Worm (Caenorhabditis elegans) whole organism, late embryonic: ENCODE measurements around the gene clec-156.

ENCODE experiments used
- C38D4.7 ChIP-seq: fragments of 200-800 bp; sonication (Bioruptor generic); optimal IDR thresholded peaks from 2 replicates; lab custom pipeline; 2018; ENCODE audit warnings: mild to moderate bottlenecking, missing genetic modification characterization, moderate library complexity, missing compliant biosample characterization
- K09A11.1 ChIP-seq: sonication (generic microtip); optimal IDR thresholded peaks from 2 replicates; lab custom pipeline; 2017; ENCODE audit warnings: antibody characterized with exemption, mild to moderate bottlenecking, missing genetic modification characterization, missing compliant biosample characterization; ENCODE audit not compliant: insufficient read depth
- Y22D7AL.16 ChIP-seq: sonication (generic microtip); optimal IDR thresholded peaks from 2 replicates; lab custom pipeline; 2016; ENCODE audit warnings: missing genetic modification characterization, missing compliant biosample characterization
- ahr-1 ChIP-seq: sonication (generic microtip); optimal IDR thresholded peaks from 2 replicates; lab custom pipeline; 2016; ENCODE audit warnings: missing genetic modification characterization, missing compliant biosample characterization
- ama-1 ChIP-seq: fragments of 150-350 bp; optimal IDR thresholded peaks from 2 replicates; lab custom pipeline; 2014
- ceh-14 ChIP-seq: sonication (generic microtip); optimal IDR thresholded peaks from 2 replicates; lab custom pipeline; 2016; ENCODE audit warnings: missing genotype, missing genetic modification characterization, missing compliant biosample characterization
- ceh-18 ChIP-seq: sonication (generic microtip); optimal IDR thresholded peaks from 2 replicates; lab custom pipeline; 2016; ENCODE audit warnings: missing genetic modification characterization, missing compliant biosample characterization
- ceh-19 ChIP-seq: fragments of 200-800 bp; sonication (Bioruptor generic); optimal IDR thresholded peaks from 2 replicates; lab custom pipeline; 2018; ENCODE audit warnings: mild to moderate bottlenecking, missing genetic modification characterization, missing compliant biosample characterization
- ceh-2 ChIP-seq: sonication (generic microtip); optimal IDR thresholded peaks from 2 replicates; lab custom pipeline; 2016; ENCODE audit warnings: missing genotype, missing genetic modification characterization, missing compliant biosample characterization
- ceh-22 ChIP-seq: sonication (generic microtip); optimal IDR thresholded peaks from 2 replicates; lab custom pipeline; 2017; ENCODE audit warnings: missing biosample characterization, missing genetic modification characterization
- ceh-31 ChIP-seq: sonication (generic microtip); optimal IDR thresholded peaks from 2 replicates; lab custom pipeline; 2016; ENCODE audit warnings: missing genetic modification characterization, missing compliant biosample characterization
- ceh-34 ChIP-seq: sonication (generic microtip); optimal IDR thresholded peaks from 2 replicates; lab custom pipeline; 2016; ENCODE audit warnings: mild to moderate bottlenecking, missing genetic modification characterization, missing compliant biosample characterization
- ceh-48 ChIP-seq: sonication (generic microtip); optimal IDR thresholded peaks from 2 replicates; lab custom pipeline; 2016; ENCODE audit warnings: missing genetic modification characterization, inconsistent platforms, missing compliant biosample characterization
- ceh-6 ChIP-seq: fragments of 200-800 bp; sonication (Bioruptor generic); optimal IDR thresholded peaks from 2 replicates; lab custom pipeline; 2018; ENCODE audit warnings: mild to moderate bottlenecking, missing genetic modification characterization, missing compliant biosample characterization
- ceh-9 ChIP-seq: sonication (generic microtip); optimal IDR thresholded peaks from 2 replicates; lab custom pipeline; 2016; ENCODE audit warnings: mild to moderate bottlenecking, missing genetic modification characterization, inconsistent platforms, missing compliant biosample characterization
- che-1 ChIP-seq: sonication (generic microtip); optimal IDR thresholded peaks from 2 replicates; lab custom pipeline; 2016; ENCODE audit warnings: mild to moderate bottlenecking, missing genetic modification characterization, missing compliant biosample characterization
- elt-4 ChIP-seq: sonication (generic microtip); optimal IDR thresholded peaks from 2 replicates; lab custom pipeline; 2016; ENCODE audit warnings: missing genetic modification characterization, missing compliant biosample characterization
- eyg-1 ChIP-seq: sonication (generic microtip); optimal IDR thresholded peaks from 2 replicates; lab custom pipeline; 2016; ENCODE audit warnings: missing genotype, missing genetic modification characterization, missing compliant biosample characterization
- fax-1 ChIP-seq: sonication (generic microtip); optimal IDR thresholded peaks from 2 replicates; lab custom pipeline; 2016; ENCODE audit warnings: missing genotype, missing genetic modification characterization, missing compliant biosample characterization
- fkh-10 ChIP-seq: fragments of 150-350 bp; optimal IDR thresholded peaks from 2 replicates; lab custom pipeline; 2014; ENCODE audit warnings: missing biosample characterization, missing genetic modification reagents, missing genetic modification characterization
- fkh-6 ChIP-seq: sonication (generic microtip); optimal IDR thresholded peaks from 2 replicates; lab custom pipeline; 2016; ENCODE audit warnings: missing genetic modification characterization, missing compliant biosample characterization
- hlh-6 ChIP-seq: sonication (generic microtip); optimal IDR thresholded peaks from 2 replicates; lab custom pipeline; 2016; ENCODE audit warnings: missing genotype, missing genetic modification characterization, missing compliant biosample characterization
- hlh-8 ChIP-seq: sonication (generic microtip); optimal IDR thresholded peaks from 2 replicates; lab custom pipeline; 2016; ENCODE audit warnings: missing genotype, missing genetic modification characterization, missing compliant biosample characterization
- lim-6 ChIP-seq: sonication (generic microtip); optimal IDR thresholded peaks from 2 replicates; lab custom pipeline; 2016; ENCODE audit warnings: missing genetic modification characterization, missing compliant biosample characterization
- lin-11 ChIP-seq: fragments of 200-800 bp; sonication (Bioruptor generic); optimal IDR thresholded peaks from 2 replicates; lab custom pipeline; 2018; ENCODE audit warnings: mild to moderate bottlenecking, missing genetic modification characterization, missing compliant biosample characterization
- madf-2 ChIP-seq: sonication (generic microtip); optimal IDR thresholded peaks from 2 replicates; lab custom pipeline; 2017; ENCODE audit warnings: missing genetic modification characterization, missing compliant biosample characterization
- mec-3 ChIP-seq: sonication (generic microtip); optimal IDR thresholded peaks from 2 replicates; lab custom pipeline; 2016; ENCODE audit warnings: borderline replicate concordance, missing genetic modification characterization, missing compliant biosample characterization
- nfya-1 ChIP-seq: sonication (generic microtip); optimal IDR thresholded peaks from 2 replicates; lab custom pipeline; 2017; ENCODE audit warnings: missing genetic modification characterization, mild to moderate bottlenecking, missing compliant biosample characterization, antibody characterized with exemption, moderate library complexity
- nhr-11 ChIP-seq: fragments of 150-350 bp; optimal IDR thresholded peaks from 2 replicates; lab custom pipeline; 2014; ENCODE audit warnings: missing biosample characterization, missing genetic modification characterization
- nhr-232 ChIP-seq: sonication (generic microtip); optimal IDR thresholded peaks from 2 replicates; lab custom pipeline; 2016; ENCODE audit warnings: missing genetic modification characterization, missing compliant biosample characterization
- npax-4 ChIP-seq: sonication (generic microtip); optimal IDR thresholded peaks from 2 replicates; lab custom pipeline; 2016; ENCODE audit warnings: missing genetic modification characterization, missing compliant biosample characterization
- pag-3 ChIP-seq: sonication (generic microtip); optimal IDR thresholded peaks from 2 replicates; lab custom pipeline; 2016; ENCODE audit warnings: missing compliant biosample characterization, missing genetic modification characterization, borderline replicate concordance
- pat-9 ChIP-seq: fragments of 200-800 bp; sonication (Bioruptor generic); optimal IDR thresholded peaks from 2 replicates; lab custom pipeline; 2018; ENCODE audit warnings: mild to moderate bottlenecking, missing genetic modification characterization, moderate library complexity, missing compliant biosample characterization
- pax-1 ChIP-seq: fragments of 150-350 bp; optimal IDR thresholded peaks from 2 replicates; lab custom pipeline; 2014; ENCODE audit warnings: missing biosample characterization, missing genetic modification characterization
- pros-1 ChIP-seq: fragments of 150-350 bp; optimal IDR thresholded peaks from 2 replicates; lab custom pipeline; 2014; ENCODE audit warnings: missing biosample characterization, missing genetic modification reagents, missing genetic modification characterization
- sox-2 ChIP-seq: fragments of 200-800 bp; sonication (Bioruptor generic); IDR thresholded peaks from 2 replicates; pipeline ENCODE4 v1.3.6; 2022; ENCODE audit warnings: missing genetic modification reagents, missing genetic modification characterization, missing compliant biosample characterization
- sox-4 ChIP-seq: sonication (generic microtip); optimal IDR thresholded peaks from 2 replicates; lab custom pipeline; 2017; ENCODE audit warnings: mild to moderate bottlenecking, missing genetic modification characterization, inconsistent platforms, missing compliant biosample characterization
- unc-3 ChIP-seq, 2 experiments: fragments of 200-800 bp in 1 of 2; sonication (Bioruptor generic) in 1 of 2; sonication (generic microtip) in 1 of 2; conservative IDR thresholded peaks in 1 of 2; optimal IDR thresholded peaks in 1 of 2; 2 replicates each; pipeline versions ENCODE4 v1.3.6 to Lab custom; 2016 to 2022; ENCODE audit warnings: missing compliant biosample characterization in 2 of 2, missing genetic modification characterization in 2 of 2, missing genetic modification reagents in 1 of 2
- unc-55 ChIP-seq: sonication (generic microtip); optimal IDR thresholded peaks from 2 replicates; lab custom pipeline; 2017; ENCODE audit warnings: missing biosample characterization, missing genetic modification reagents, missing genetic modification characterization
- zip-5 ChIP-seq: sonication (generic microtip); optimal IDR thresholded peaks from 2 replicates; lab custom pipeline; 2016; ENCODE audit warnings: missing genetic modification characterization, missing compliant biosample characterization

Gene clec-156

ce11 chrIII:4873395-4873794 lies 31.3 kb upstream of the clec-156 start:
- no peak for TF ChIP-seq ceh-2 (tag; lab: Kevin White, UChicago)
- TF ChIP-seq eyg-1 = no peak
- TF ChIP-seq ceh-48 (tag; lab: Kevin White, UChicago) = no peak
- TF ChIP-seq nhr-11 (tag; lab: Kevin White, UChicago) = no peak
- TF ChIP-seq pag-3 (tag; lab: Kevin White, UChicago) = no peak

- TF ChIP-seq ceh-34 (tag; lab: Kevin White, UChicago) = no peak
- TF ChIP-seq hlh-8 (tag; lab: Kevin White, UChicago) = no peak
- TF ChIP-seq unc-3 (GFP tag; conservative IDR thresholded peaks at IDR 0.05; lab: Robert Waterston, UW) = no peak
- TF ChIP-seq unc-3 (tag; optimal IDR thresholded peaks at IDR 0.05; lab: Kevin White, UChicago) = no peak
- TF ChIP-seq pag-3 (tag; lab: Kevin White, UChicago) = no peak
- no peak for TF ChIP-seq ceh-6 (GFP tag; lab: Kevin White, UChicago)
- no peak for TF ChIP-seq zip-5
- no peak for TF ChIP-seq ceh-9 (tag; lab: Kevin White, UChicago)
- no peak for TF ChIP-seq ceh-31 (tag; lab: Kevin White, UChicago)
- no peak for TF ChIP-seq K09A11.1 (tag; lab: Kevin White, UChicago)
- no peak for TF ChIP-seq fkh-6 (tag; lab: Kevin White, UChicago)
- TF ChIP-seq ceh-19 (GFP tag; lab: Kevin White, UChicago) = no peak
- TF ChIP-seq hlh-6 (tag; lab: Kevin White, UChicago) = no peak
- TF ChIP-seq ceh-22 (tag; lab: Kevin White, UChicago) = no peak
- TF ChIP-seq pros-1 (tag; lab: Kevin White, UChicago) = no peak
- TF ChIP-seq npax-4 (tag; lab: Kevin White, UChicago) = no peak
- TF ChIP-seq unc-55 (GFP tag; lab: Kevin White, UChicago) = no peak
- no peak for TF ChIP-seq pat-9
Observed at ce11 chrIII:4870478-4870877, 28.4 kb upstream of the clec-156 start, which contains the start of gene gipc-1. gipc-1 (plus strand) TSS chrIII:4870778.

- TF ChIP-seq zip-5 (no peak), pag-3 (tag; lab: Kevin White, UChicago) (no peak), lim-6 (tag; lab: Kevin White, UChicago) (no peak), unc-3 (GFP tag; conservative IDR thresholded peaks at IDR 0.05; lab: Robert Waterston, UW) (no peak), unc-3 (tag; optimal IDR thresholded peaks at IDR 0.05; lab: Kevin White, UChicago) (no peak), sox-2 (GFP tag; lab: Robert Waterston, UW) (no peak), npax-4 (tag; lab: Kevin White, UChicago) (no peak), ceh-9 (tag; lab: Kevin White, UChicago) (no peak), sox-4 (tag; lab: Kevin White, UChicago) (no peak), pax-1 (tag; lab: Kevin White, UChicago) (no peak), nhr-232 (no peak), madf-2 (tag; lab: Kevin White, UChicago) (no peak), nfya-1 (tag; lab: Kevin White, UChicago) (no peak), ceh-18 (tag; lab: Kevin White, UChicago) (no peak), mec-3 (tag; lab: Kevin White, UChicago) (no peak), Y22D7AL.16 (tag; lab: Kevin White, UChicago) (no peak), fkh-6 (tag; lab: Kevin White, UChicago) (no peak), ahr-1 (tag; lab: Kevin White, UChicago) (no peak), eyg-1 (no peak), ceh-31 (tag; lab: Kevin White, UChicago) (no peak)
Observed at ce11 chrIII:4868643-4869042, 26.6 kb upstream of the clec-156 start, which contains the start of the genes msd-4 and C35D10.3. msd-4 (minus strand) TSS chrIII:4868743. C35D10.3 (plus strand) TSS chrIII:4868921.

ce11 chrIII:4866762-4867161 lies 24.7 kb upstream of the clec-156 start, which contains the start of gene C35D10.17:
C35D10.17 (plus strand) TSS chrIII:4867062.
- TF ChIP-seq Y22D7AL.16 (tag; lab: Kevin White, UChicago) (no peak), sox-2 (GFP tag; lab: Robert Waterston, UW) (no peak), ama-1 (lab: Kevin White, UChicago) (no peak), ceh-2 (tag; lab: Kevin White, UChicago) (no peak), C38D4.7 (no peak), pax-1 (tag; lab: Kevin White, UChicago) (no peak), pros-1 (tag; lab: Kevin White, UChicago) (no peak), elt-4 (tag; lab: Kevin White, UChicago) (no peak), ceh-14 (tag; lab: Kevin White, UChicago) (no peak), che-1 (no peak), fax-1 (tag; lab: Kevin White, UChicago) (no peak), fkh-10 (GFP tag; lab: Kevin White, UChicago) (no peak), lin-11 (tag; lab: Kevin White, UChicago) (no peak), nfya-1 (tag; lab: Kevin White, UChicago) (no peak)
- TF ChIP-seq, all 69 proteins: peak for 0
